Fruit fly (Drosophila melanogaster): Measurements from ENCODE around the gene CG12213.
A peak's percentile ranks its signal among the peaks of the same experiment; 100 is the strongest.

CG12213 gene

DNA sequence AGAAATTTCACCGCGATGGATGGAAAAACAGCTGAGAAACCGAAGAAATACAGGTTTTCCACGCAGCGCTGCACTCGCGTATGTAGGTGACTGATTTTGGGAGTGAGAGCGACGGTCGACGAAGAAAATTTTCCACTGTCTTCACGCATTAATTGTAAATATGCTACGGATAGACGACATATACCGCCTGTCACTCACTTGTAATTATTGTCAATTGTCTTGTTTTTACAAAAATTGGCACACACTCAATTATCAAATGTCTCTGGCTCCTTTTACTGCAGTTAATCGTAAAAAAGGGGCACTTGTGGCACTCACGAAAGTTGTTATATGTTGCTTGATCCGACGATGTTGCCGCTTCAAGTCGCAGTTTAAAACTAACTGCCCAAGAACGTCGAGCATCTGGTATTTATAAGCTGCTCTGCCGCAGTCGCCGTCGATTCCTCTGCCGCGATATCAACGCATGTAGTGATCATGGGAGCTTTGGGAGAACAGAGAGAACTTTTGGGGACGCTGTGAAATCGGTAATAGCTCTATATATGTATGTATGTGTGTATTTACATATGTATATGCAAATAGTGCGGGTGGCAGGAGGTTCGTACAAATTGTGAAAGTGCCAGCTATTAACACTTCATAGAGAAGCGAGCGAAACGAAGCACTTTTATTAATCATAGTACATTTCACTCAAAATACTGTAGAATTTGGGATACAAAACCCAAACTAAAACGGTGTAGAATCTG, 25.6 kb upstream of the CG12213 start, which contains the start of gene mfas (continued):
- TF ChIP-seq Ptx1 (GFP tag; IDR thresholded peaks at IDR 0.05) (no peak), corto (GFP tag; optimal IDR thresholded peaks at IDR 0.05) (no peak), Fer2 (tag; optimal IDR thresholded peaks at IDR 0.05) (no peak), CG3847 (GFP tag; IDR thresholded peaks at IDR 0.05) (no peak), pho (GFP tag; optimal IDR thresholded peaks at IDR 0.05) (no peak), stc (GFP tag; IDR thresholded peaks at IDR 0.05) (no peak), bowl (GFP tag; IDR thresholded peaks at IDR 0.05) (no peak), CG2678 (tag; optimal IDR thresholded peaks at IDR 0.05) (no peak), Hey (tag; optimal IDR thresholded peaks at IDR 0.05) (no peak), Rfx (GFP tag; IDR thresholded peaks at IDR 0.05) (no peak), maf-S (GFP tag; optimal IDR thresholded peaks at IDR 0.05) (no peak), zf30C (GFP tag; optimal IDR thresholded peaks at IDR 0.05) (peak; percentile 14), Dad (GFP tag; optimal IDR thresholded peaks at IDR 0.05) (no peak), crol (GFP tag; IDR thresholded peaks at IDR 0.05) (no peak), CG10979 (tag; optimal IDR thresholded peaks at IDR 0.05) (no peak), CG14014 (GFP tag; IDR thresholded peaks at IDR 0.05) (no peak; the same call in 1 of the 2 replicates), CG11247 (GFP tag; IDR thresholded peaks at IDR 0.05) (no peak), Gsc (GFP tag; IDR thresholded peaks at IDR 0.05) (no peak), disco-r (GFP tag; optimal IDR thresholded peaks at IDR 0.05) (no peak), Ets97D (GFP tag; optimal IDR thresholded peaks at IDR 0.05) (no peak), CG14860 (GFP tag; IDR thresholded peaks at IDR 0.05; ENCODE audit: partially characterized antibody) (no peak), Hr78 (GFP tag; optimal IDR thresholded peaks at IDR 0.05) (no peak), ro (GFP tag; IDR thresholded peaks at IDR 0.05) (no peak), Dip3 (GFP tag; optimal IDR thresholded peaks at IDR 0.05) (no peak), p53 (GFP tag; optimal IDR thresholded peaks at IDR 0.05) (no peak), da (GFP tag; optimal IDR thresholded peaks at IDR 0.05) (no peak), Dref (GFP tag; IDR thresholded peaks at IDR 0.05) (no peak), CG15011 (GFP tag; optimal IDR thresholded peaks at IDR 0.05) (no peak), aop (GFP tag; IDR thresholded peaks at IDR 0.05) (no peak), CG5953 (GFP tag; IDR thresholded peaks at IDR 0.05) (no peak), odd (GFP tag; optimal IDR thresholded peaks at IDR 0.05) (no peak), CG14710 (tag; optimal IDR thresholded peaks at IDR 0.05) (no peak), CG8089 (GFP tag; optimal IDR thresholded peaks at IDR 0.05) (no peak), CG11696 (GFP tag; IDR thresholded peaks at IDR 0.05) (no peak), CG15269 (tag; optimal IDR thresholded peaks at IDR 0.05) (no peak), toy (GFP tag; IDR thresholded peaks at IDR 0.05) (no peak), CG32767 (GFP tag; IDR thresholded peaks at IDR 0.05) (no peak), CG7786 (GFP tag; optimal IDR thresholded peaks at IDR 0.05) (no peak), cg (GFP tag; optimal IDR thresholded peaks at IDR 0.05) (peak; percentile 67), CG11093 (GFP tag; IDR thresholded peaks at IDR 0.05) (no peak), CG31365 (tag; optimal IDR thresholded peaks at IDR 0.05) (no peak), Gug (GFP tag; IDR thresholded peaks at IDR 0.05) (no peak), tap (tag; optimal IDR thresholded peaks at IDR 0.05) (no peak), kay (GFP tag; optimal IDR thresholded peaks at IDR 0.05) (no peak), Dbx (GFP tag; IDR thresholded peaks at IDR 0.05) (peak; percentile 12; the same call in 1 of the 3 replicates), knrl (GFP tag; IDR thresholded peaks at IDR 0.05; ENCODE audit: partially characterized antibody) (no peak), Tbp (GFP tag; optimal IDR thresholded peaks at IDR 0.05) (no peak), D19A (tag; optimal IDR thresholded peaks at IDR 0.05) (no peak), CG9817 (tag; optimal IDR thresholded peaks at IDR 0.05) (no peak), wdn (GFP tag; IDR thresholded peaks at IDR 0.05) (no peak), CG30403 (GFP tag; optimal IDR thresholded peaks at IDR 0.05) (no peak), fd102C (GFP tag; optimal IDR thresholded peaks at IDR 0.05) (no peak)
